Fruit fly (Drosophila melanogaster) whole organism, embryonic: ENCODE measurements around the gene MED28.

Source experiments
- Abd-B ChIP-seq: fragments of 200-800 bp; sonication (Bioruptor generic); optimal IDR thresholded peaks from 2 replicates; lab custom pipeline; 2018; ENCODE audit warnings: missing biosample characterization, mild to moderate bottlenecking, missing genetic modification characterization, moderate library complexity
- B-H1 ChIP-seq: fragments of 200-800 bp; sonication (Bioruptor generic); IDR thresholded peaks from 3 replicates; pipeline ENCODE4 v1.3.6; 2022; ENCODE audit warnings: missing biosample characterization, missing genetic modification characterization
- Bdp1 ChIP-seq: fragments of 200-800 bp; sonication (Bioruptor generic); optimal IDR thresholded peaks from 3 replicates; lab custom pipeline; 2016; ENCODE audit warnings: missing biosample characterization, missing genetic modification characterization
- CG11247 ChIP-seq: fragments of 200-800 bp; sonication (Bioruptor generic); IDR thresholded peaks from 2 replicates; pipeline ENCODE4 v1.3.6; 2022; ENCODE audit warnings: missing biosample characterization, missing genetic modification characterization
- CG12071 ChIP-seq: fragments of 200-800 bp; sonication (Bioruptor generic); optimal IDR thresholded peaks from 3 replicates; lab custom pipeline; 2018; ENCODE audit warnings: missing biosample characterization, mild to moderate bottlenecking, missing genetic modification characterization
- CG12942 ChIP-seq: fragments of 200-800 bp; sonication (Bioruptor generic); optimal IDR thresholded peaks from 3 replicates; lab custom pipeline; 2016; ENCODE audit warnings: missing biosample characterization, missing genetic modification characterization
- CG13775 ChIP-seq: fragments of 200-800 bp; sonication (Bioruptor generic); optimal IDR thresholded peaks from 3 replicates; lab custom pipeline; 2017; ENCODE audit warnings: missing biosample characterization, mild to moderate bottlenecking, missing genetic modification characterization
- CG15601 ChIP-seq: fragments of 200-800 bp; sonication (Bioruptor generic); optimal IDR thresholded peaks from 3 replicates; lab custom pipeline; 2019; ENCODE audit warnings: missing biosample characterization, mild to moderate bottlenecking, missing genetic modification characterization, moderate library complexity
- CG17361 ChIP-seq: fragments of 200-800 bp; sonication (Bioruptor generic); IDR thresholded peaks from 3 replicates; pipeline ENCODE4 v1.3.6; 2022; ENCODE audit warnings: missing biosample characterization, missing genetic modification characterization
- CG17612 ChIP-seq: fragments of 200-800 bp; sonication (Bioruptor generic); IDR thresholded peaks from 2 replicates; pipeline ENCODE4 v1.3.6; 2022; ENCODE audit warnings: missing biosample characterization, missing genetic modification characterization
- CG1832 ChIP-seq: fragments of 200-800 bp; sonication (Bioruptor generic); optimal IDR thresholded peaks from 2 replicates; lab custom pipeline; 2017; ENCODE audit warnings: missing biosample characterization, mild to moderate bottlenecking, missing genetic modification characterization, inconsistent platforms
- CG18599 ChIP-seq: fragments of 200-800 bp; sonication (Bioruptor generic); optimal IDR thresholded peaks from 3 replicates; lab custom pipeline; 2017; ENCODE audit warnings: missing biosample characterization, missing genetic modification characterization, mild to moderate bottlenecking, moderate library complexity, missing genetic modification reagents
- CG3407 ChIP-seq: fragments of 200-800 bp; sonication (Bioruptor generic); optimal IDR thresholded peaks from 2 replicates; lab custom pipeline; 2018; ENCODE audit warnings: missing biosample characterization, mild to moderate bottlenecking, missing genetic modification characterization
- CG34224 ChIP-seq: fragments of 200-800 bp; sonication (Bioruptor generic); IDR thresholded peaks from 3 replicates; pipeline ENCODE4 v1.3.6; 2022; ENCODE audit warnings: missing biosample characterization, missing genetic modification characterization; ENCODE audit not compliant: partially characterized antibody
- CG3726 ChIP-seq: fragments of 200-800 bp; sonication (Bioruptor generic); IDR thresholded peaks from 3 replicates; pipeline ENCODE4, ENCODE4 v1.3.6; 2022; ENCODE audit warnings: missing biosample characterization, missing genetic modification characterization
- CG3847 ChIP-seq: fragments of 200-800 bp; sonication (Bioruptor generic); IDR thresholded peaks from 2 replicates; pipeline ENCODE4 v1.3.6; 2022; ENCODE audit warnings: missing biosample characterization, missing genetic modification characterization
- CG42726 ChIP-seq: fragments of 200-800 bp; sonication (Bioruptor generic); IDR thresholded peaks from 2 replicates; pipeline ENCODE4 v1.3.6; 2022; ENCODE audit warnings: missing biosample characterization, missing genetic modification characterization; ENCODE audit not compliant: partially characterized antibody
- CG4328 ChIP-seq: fragments of 200-800 bp; sonication (Bioruptor generic); optimal IDR thresholded peaks from 3 replicates; lab custom pipeline; 2017; ENCODE audit warnings: missing biosample characterization, missing genetic modification reagents, missing genetic modification characterization
- CG6654 ChIP-seq: fragments of 200-800 bp; sonication (Bioruptor generic); optimal IDR thresholded peaks from 2 replicates; lab custom pipeline; 2017; ENCODE audit warnings: missing biosample characterization, mild to moderate bottlenecking, missing genetic modification characterization
- CG6683 ChIP-seq: fragments of 200-800 bp; sonication (Bioruptor generic); optimal IDR thresholded peaks from 2 replicates; lab custom pipeline; 2017; ENCODE audit warnings: missing biosample characterization, mild to moderate bottlenecking, missing genetic modification characterization, missing genetic modification reagents
- CG8290 ChIP-seq, 3 experiments: fragments of 200-800 bp; sonication (Bioruptor generic); optimal IDR thresholded peaks; 2 replicates each; lab custom pipeline; 2016 to 2019; ENCODE audit warnings: missing biosample characterization in 3 of 3, missing genetic modification characterization in 3 of 3, mild to moderate bottlenecking in 2 of 3, moderate library complexity in 1 of 3
- CG8924 ChIP-seq: fragments of 200-800 bp; optimal IDR thresholded peaks from 3 replicates; lab custom pipeline; 2019; ENCODE audit warnings: missing biosample characterization, mild to moderate bottlenecking, missing genetic modification characterization, moderate library complexity
- CG9797 ChIP-seq: fragments of 200-800 bp; sonication (Bioruptor generic); optimal IDR thresholded peaks from 3 replicates; lab custom pipeline; 2018; ENCODE audit warnings: missing biosample characterization, mild to moderate bottlenecking, missing genetic modification characterization
- D19B ChIP-seq: fragments of 200-800 bp; sonication (Bioruptor generic); optimal IDR thresholded peaks from 2 replicates; lab custom pipeline; 2017; ENCODE audit warnings: missing biosample characterization, mild to moderate bottlenecking, missing genetic modification characterization
- Dip2 ChIP-seq: fragments of 200-800 bp; sonication (Bioruptor generic); IDR thresholded peaks from 2 replicates; pipeline ENCODE4 v1.3.6; 2022; ENCODE audit warnings: missing biosample characterization, missing genetic modification characterization
- E2f2 ChIP-seq: fragments of 200-800 bp; sonication (Bioruptor generic); IDR thresholded peaks from 2 replicates; pipeline ENCODE4 v1.3.6; 2022; ENCODE audit warnings: missing biosample characterization, missing genetic modification characterization
- Ets65A ChIP-seq: fragments of 200-800 bp; sonication (Bioruptor generic); peaks from one replicate; lab custom pipeline; 2016; ENCODE audit warnings: missing biosample characterization, missing genetic modification characterization
- Hey ChIP-seq: fragments of 200-800 bp; sonication (Bioruptor generic); optimal IDR thresholded peaks from 3 replicates; lab custom pipeline; 2018; ENCODE audit warnings: missing biosample characterization, mild to moderate bottlenecking, missing genetic modification characterization
- Hsf ChIP-seq: fragments of 200-800 bp; sonication (Bioruptor generic); optimal IDR thresholded peaks from 3 replicates; lab custom pipeline; 2016; ENCODE audit warnings: missing biosample characterization, missing genetic modification characterization
- Mad ChIP-seq: fragments of 200-800 bp; sonication (Bioruptor generic); optimal IDR thresholded peaks from 2 replicates; lab custom pipeline; 2016; ENCODE audit warnings: missing biosample characterization, missing genetic modification characterization
- Sry-β ChIP-seq: fragments of 200-800 bp; sonication (Bioruptor generic); optimal IDR thresholded peaks from 2 replicates; lab custom pipeline; 2018; ENCODE audit warnings: missing biosample characterization, mild to moderate bottlenecking, missing genetic modification characterization, moderate library complexity
- cwo ChIP-seq: fragments of 200-800 bp; sonication (Bioruptor generic); optimal IDR thresholded peaks from 3 replicates; lab custom pipeline; 2017; ENCODE audit warnings: missing biosample characterization, missing genetic modification characterization, mild to moderate bottlenecking, moderate library complexity, missing genetic modification reagents
- eyg ChIP-seq: fragments of 200-800 bp; sonication (Bioruptor generic); optimal IDR thresholded peaks from 3 replicates; lab custom pipeline; 2016; ENCODE audit warnings: missing biosample characterization, missing genetic modification characterization
- inv ChIP-seq: fragments of 200-800 bp; sonication (Bioruptor generic); IDR thresholded peaks from 2 replicates; pipeline ENCODE4 v1.3.6; 2022; ENCODE audit warnings: missing biosample characterization, missing genetic modification characterization; ENCODE audit not compliant: partially characterized antibody
- lbe ChIP-seq: fragments of 200-800 bp; sonication (Bioruptor generic); optimal IDR thresholded peaks from 2 replicates; lab custom pipeline; 2016; ENCODE audit warnings: missing biosample characterization, mild to moderate bottlenecking, missing genetic modification characterization
- maf-S ChIP-seq: fragments of 200-800 bp; sonication (Bioruptor generic); optimal IDR thresholded peaks from 2 replicates; lab custom pipeline; 2016; ENCODE audit warnings: missing biosample characterization, missing genetic modification characterization
- otp ChIP-seq: fragments of 200-800 bp; sonication (Bioruptor generic); IDR thresholded peaks from 3 replicates; pipeline ENCODE4, ENCODE4 v1.3.6; 2022; ENCODE audit warnings: missing biosample characterization, missing genetic modification characterization
- pb ChIP-seq: fragments of 200-800 bp; sonication (Bioruptor generic); optimal IDR thresholded peaks from 3 replicates; lab custom pipeline; 2016; ENCODE audit warnings: missing biosample characterization, missing genetic modification characterization
- pita ChIP-seq: fragments of 200-800 bp; sonication (Bioruptor generic); optimal IDR thresholded peaks from 2 replicates; lab custom pipeline; 2017; ENCODE audit warnings: missing biosample characterization, mild to moderate bottlenecking, missing genetic modification characterization
- prd ChIP-seq, 3 experiments: fragments of >200 bp in 2 of 3; fragments of 200-800 bp in 1 of 3; sonication (Bioruptor generic) in 1 of 3; optimal IDR thresholded peaks in 2 of 3; IDR thresholded peaks in 1 of 3; 2 replicates in 2 of 3; 3 replicates in 1 of 3; pipeline versions ENCODE4 v1.3.6 to Lab custom; 2017 to 2022; ENCODE audit warnings: missing biosample characterization in 1 of 3, missing genetic modification characterization in 1 of 3
- repo ChIP-seq: fragments of 200-800 bp; sonication (Bioruptor generic); optimal IDR thresholded peaks from 2 replicates; lab custom pipeline; 2016; ENCODE audit warnings: missing biosample characterization, missing genetic modification characterization
- schlank ChIP-seq: fragments of 200-800 bp; sonication (Bioruptor generic); optimal IDR thresholded peaks from 2 replicates; lab custom pipeline; 2018; ENCODE audit warnings: missing biosample characterization, mild to moderate bottlenecking, missing genetic modification characterization
- shn ChIP-seq: fragments of 200-800 bp; sonication (Bioruptor generic); optimal IDR thresholded peaks from 3 replicates; lab custom pipeline; 2016; ENCODE audit warnings: missing biosample characterization, missing genetic modification characterization
- slp2 ChIP-seq: fragments of 200-800 bp; sonication (Bioruptor generic); optimal IDR thresholded peaks from 2 replicates; lab custom pipeline; 2016; ENCODE audit warnings: missing biosample characterization, missing genetic modification characterization
- tap ChIP-seq: fragments of 200-800 bp; optimal IDR thresholded peaks from 3 replicates; lab custom pipeline; 2019; ENCODE audit warnings: missing biosample characterization, mild to moderate bottlenecking, missing genetic modification characterization, moderate library complexity
- tin ChIP-seq: fragments of 200-800 bp; sonication (Bioruptor generic); optimal IDR thresholded peaks from 3 replicates; lab custom pipeline; 2016; ENCODE audit warnings: missing biosample characterization, missing genetic modification characterization
- tll ChIP-seq, 2 experiments: fragments of 200-800 bp in 1 of 2; fragments of >200 bp in 1 of 2; sonication (Bioruptor generic) in 1 of 2; optimal IDR thresholded peaks; 2 replicates each; lab custom pipeline; 2017 to 2019; ENCODE audit warnings: missing biosample characterization in 2 of 2, missing genetic modification characterization in 2 of 2, mild to moderate bottlenecking in 1 of 2, moderate library complexity in 1 of 2
- ttk ChIP-seq: fragments of 200-800 bp; sonication (Bioruptor generic); IDR thresholded peaks from 2 replicates; pipeline ENCODE4 v2.1.2; 2022; ENCODE audit warnings: missing biosample characterization, missing genetic modification characterization
- zen2 ChIP-seq: fragments of 200-800 bp; sonication (Bioruptor generic); IDR thresholded peaks from 3 replicates; pipeline ENCODE4 v1.3.6; 2022; ENCODE audit warnings: missing biosample characterization, missing genetic modification characterization; ENCODE audit not compliant: partially characterized antibody

Gene MED28

DNA sequence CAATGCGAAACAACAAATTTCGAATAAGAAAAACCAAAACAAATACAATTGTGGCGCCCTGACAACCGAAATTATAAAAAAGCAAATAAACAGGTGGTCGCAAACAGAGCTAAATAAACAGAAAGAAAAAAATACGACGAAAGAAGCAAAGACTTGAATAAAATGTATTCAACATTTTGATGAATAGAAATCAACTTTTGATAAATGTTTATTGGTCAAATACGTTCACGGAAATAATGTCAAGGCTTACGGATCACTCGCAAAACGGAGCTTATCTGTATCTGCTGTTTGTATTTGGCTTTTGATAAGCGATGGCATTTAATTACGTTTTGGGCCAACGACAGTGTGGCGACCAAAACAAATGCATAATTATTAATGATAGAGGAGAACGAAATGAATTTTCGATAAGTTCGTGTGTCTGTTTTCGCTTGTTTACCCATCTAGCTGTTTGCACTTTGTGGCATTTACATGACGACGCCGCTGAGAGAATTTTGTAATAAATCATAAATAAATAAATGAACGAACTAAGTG, 23.6 kb upstream of the MED28 start (continued):
- TF ChIP-seq CG13775 (peak; percentile 21), CG34224 (no peak), maf-S (GFP tag; lab: Kevin White, UChicago) (peak; percentile 21), CG12942 (GFP tag; lab: Kevin White, UChicago) (no peak), pita (no peak), CG1832 (GFP tag; lab: Kevin White, UChicago) (no peak), shn (GFP tag; lab: Kevin White, UChicago) (no peak), zen2 (no peak), CG9797 (no peak), cwo (GFP tag; lab: Kevin White, UChicago) (peak; percentile 3), CG8290 (GFP tag; optimal IDR thresholded peaks at IDR 0.05; lab: Kevin White, UChicago) (no peak), CG8290 (tag; optimal IDR thresholded peaks at IDR 0.05; lab: Kevin White, UChicago) (peak; percentile 36 to 54), CG11247 (GFP tag; lab: Robert Waterston, UW) (no peak), D19B (GFP tag; lab: Kevin White, UChicago) (no peak), prd (optimal IDR thresholded peaks at IDR 0.05; lab: Kevin White, UChicago) (no peak), prd (GFP tag; IDR thresholded peaks at IDR 0.05; lab: Robert Waterston, UW) (no peak), CG4328 (GFP tag; lab: Kevin White, UChicago) (peak; percentile 1), CG12071 (GFP tag; lab: Kevin White, UChicago) (peak; percentile 46), CG3726 (no peak), Sry-β (GFP tag; lab: Kevin White, UChicago) (no peak), Hey (tag; lab: Kevin White, UChicago) (peak; percentile 11), schlank (tag; lab: Kevin White, UChicago) (no peak), repo (GFP tag; lab: Kevin White, UChicago) (no peak), CG3407 (GFP tag; lab: Kevin White, UChicago) (peak; percentile 55), pb (GFP tag; lab: Kevin White, UChicago) (no peak), Abd-B (GFP tag; lab: Kevin White, UChicago) (no peak), B-H1 (GFP tag; lab: Robert Waterston, UW) (no peak; the same call in 2 of the 3 replicates), CG15601 (tag; lab: Kevin White, UChicago) (peak; percentile 67), CG6654 (no peak), E2f2 (GFP tag; lab: Robert Waterston, UW) (peak; percentile 38; the same call in 1 of the 2 replicates), lbe (peak; percentile 5), eyg (GFP tag; lab: Kevin White, UChicago) (peak; percentile 50), CG17361 (GFP tag; lab: Robert Waterston, UW) (0 out of 3 replicates have a peak, but pooled peaks have one; percentile 35), tap (peak; percentile 47), inv (GFP tag; lab: Robert Waterston, UW) (no peak), tll (GFP tag; optimal IDR thresholded peaks at IDR 0.05; lab: Kevin White, UChicago) (peak in 1 of 2 experiments; percentile 52), CG3847 (GFP tag; lab: Robert Waterston, UW) (no peak), Ets65A (GFP tag; lab: Kevin White, UChicago) (peak; percentile 16), Hsf (GFP tag; lab: Kevin White, UChicago) (peak; percentile 10), tin (GFP tag; lab: Kevin White, UChicago) (no peak), slp2 (GFP tag; lab: Kevin White, UChicago) (peak; percentile 23), ttk (GFP tag; lab: Robert Waterston, UW) (no peak), Mad (GFP tag; lab: Kevin White, UChicago) (peak; percentile 34), CG8924 (tag; lab: Kevin White, UChicago) (peak; percentile 74), CG6683 (GFP tag; lab: Kevin White, UChicago) (no peak), Dip2 (GFP tag; lab: Robert Waterston, UW) (no peak), CG18599 (GFP tag; lab: Kevin White, UChicago) (peak; percentile 61), CG42726 (GFP tag; lab: Robert Waterston, UW) (no peak), Bdp1 (GFP tag; lab: Kevin White, UChicago) (no peak), CG17612 (GFP tag; lab: Robert Waterston, UW) (no peak), otp (GFP tag; lab: Robert Waterston, UW) (0 out of 3 replicates have a peak, but pooled peaks have one; percentile 26)
